Fruit fly (Drosophila melanogaster) whole organism, embryonic: Measurements from ENCODE around the gene Kdm3.
A peak's percentile ranks its signal among the peaks of the same experiment; 100 is the strongest.

Source experiments
- CG10462 ChIP-seq: fragments of 200-800 bp; sonication (Bioruptor generic); optimal IDR thresholded peaks from 2 replicates; lab custom pipeline; 2016; ENCODE audit warnings: missing biosample characterization, missing genetic modification characterization
- CG10654 ChIP-seq: fragments of 200-800 bp; sonication (Bioruptor generic); optimal IDR thresholded peaks from 2 replicates; lab custom pipeline; 2016; ENCODE audit warnings: missing biosample characterization, missing genetic modification characterization
- CG10979 ChIP-seq: fragments of 200-800 bp; sonication (Bioruptor generic); optimal IDR thresholded peaks from 2 replicates; lab custom pipeline; 2018; ENCODE audit warnings: missing biosample characterization, mild to moderate bottlenecking, missing genetic modification characterization, moderate library complexity
- CG11247 ChIP-seq: fragments of 200-800 bp; sonication (Bioruptor generic); IDR thresholded peaks from 2 replicates; pipeline ENCODE4 v1.3.6; 2022; ENCODE audit warnings: missing biosample characterization, missing genetic modification characterization
- CG12104 ChIP-seq: fragments of 200-800 bp; sonication (Bioruptor generic); optimal IDR thresholded peaks from 3 replicates; lab custom pipeline; 2016; ENCODE audit warnings: missing biosample characterization, missing genetic modification characterization
- CG12219 ChIP-seq: fragments of 200-800 bp; sonication (Bioruptor generic); optimal IDR thresholded peaks from 3 replicates; lab custom pipeline; 2018; ENCODE audit warnings: missing biosample characterization, mild to moderate bottlenecking, missing genetic modification characterization
- CG12299 ChIP-seq: fragments of 200-800 bp; sonication (Bioruptor generic); optimal IDR thresholded peaks from 2 replicates; lab custom pipeline; 2018; ENCODE audit warnings: missing biosample characterization, mild to moderate bottlenecking, missing genetic modification characterization
- CG12769 ChIP-seq: fragments of 200-800 bp; sonication (Bioruptor generic); optimal IDR thresholded peaks from 2 replicates; lab custom pipeline; 2019; ENCODE audit warnings: missing biosample characterization, mild to moderate bottlenecking, missing genetic modification characterization, moderate library complexity
- CG15269 ChIP-seq: fragments of 200-800 bp; sonication (Bioruptor generic); optimal IDR thresholded peaks from 2 replicates; lab custom pipeline; 2018; ENCODE audit warnings: missing biosample characterization, mild to moderate bottlenecking, missing genetic modification characterization, moderate library complexity
- CG17359 ChIP-seq: fragments of 200-800 bp; sonication (Bioruptor generic); optimal IDR thresholded peaks from 3 replicates; lab custom pipeline; 2018; ENCODE audit warnings: missing biosample characterization, mild to moderate bottlenecking, missing genetic modification characterization, moderate library complexity
- CG2199 ChIP-seq: fragments of 200-800 bp; sonication (Bioruptor generic); IDR thresholded peaks from 3 replicates; pipeline ENCODE4 v1.3.6; 2022; ENCODE audit warnings: missing biosample characterization, missing genetic modification characterization
- CG30020 ChIP-seq: fragments of 200-800 bp; optimal IDR thresholded peaks from 2 replicates; lab custom pipeline; 2019; ENCODE audit warnings: missing biosample characterization, mild to moderate bottlenecking, missing genetic modification characterization, moderate library complexity
- CG31388 ChIP-seq: fragments of 200-800 bp; sonication (Bioruptor generic); optimal IDR thresholded peaks from 2 replicates; lab custom pipeline; 2016; ENCODE audit warnings: missing biosample characterization, missing genetic modification characterization
- CG4424 ChIP-seq: fragments of 200-800 bp; sonication (Bioruptor generic); optimal IDR thresholded peaks from 3 replicates; lab custom pipeline; 2016; ENCODE audit warnings: missing biosample characterization, missing genetic modification characterization
- CG7839 ChIP-seq: fragments of 200-800 bp; sonication (Bioruptor generic); optimal IDR thresholded peaks from 3 replicates; lab custom pipeline; 2018; ENCODE audit warnings: missing biosample characterization, mild to moderate bottlenecking, missing genetic modification characterization, moderate library complexity
- CG8281 ChIP-seq: fragments of 200-800 bp; sonication (Bioruptor generic); optimal IDR thresholded peaks from 2 replicates; lab custom pipeline; 2018; ENCODE audit warnings: missing biosample characterization, mild to moderate bottlenecking, missing genetic modification characterization, moderate library complexity
- CG8388 ChIP-seq: fragments of 200-800 bp; sonication (Bioruptor generic); optimal IDR thresholded peaks from 2 replicates; lab custom pipeline; 2019; ENCODE audit warnings: missing biosample characterization, mild to moderate bottlenecking, missing genetic modification characterization, moderate library complexity
- D19B ChIP-seq: fragments of 200-800 bp; sonication (Bioruptor generic); optimal IDR thresholded peaks from 2 replicates; lab custom pipeline; 2017; ENCODE audit warnings: missing biosample characterization, mild to moderate bottlenecking, missing genetic modification characterization
- Dip3 ChIP-seq: fragments of 200-800 bp; sonication (Bioruptor generic); optimal IDR thresholded peaks from 3 replicates; lab custom pipeline; 2016; ENCODE audit warnings: missing biosample characterization, missing genetic modification characterization
- HmgD ChIP-seq: fragments of 200-800 bp; sonication (Bioruptor generic); optimal IDR thresholded peaks from 3 replicates; lab custom pipeline; 2016; ENCODE audit warnings: missing biosample characterization, missing genetic modification characterization
- Hr39 ChIP-seq: fragments of >200 bp; optimal IDR thresholded peaks from 2 replicates; lab custom pipeline; 2017
- Hr78 ChIP-seq, 2 experiments: fragments of 200-800 bp in 1 of 2; fragments of >200 bp in 1 of 2; sonication (Bioruptor generic) in 1 of 2; optimal IDR thresholded peaks; 2 replicates each; lab custom pipeline; 2017 to 2019; ENCODE audit warnings: missing biosample characterization in 2 of 2, missing genetic modification characterization in 2 of 2, mild to moderate bottlenecking in 1 of 2, moderate library complexity in 1 of 2
- Jarid2 ChIP-seq: fragments of 200-800 bp; sonication (Bioruptor generic); optimal IDR thresholded peaks from 3 replicates; lab custom pipeline; 2017; ENCODE audit warnings: mild to moderate bottlenecking, missing biosample characterization, missing genetic modification reagents, missing genetic modification characterization
- Med ChIP-seq: fragments of 200-800 bp; sonication (Bioruptor generic); peaks from one replicate; lab custom pipeline; 2016; ENCODE audit warnings: missing biosample characterization, missing genetic modification characterization, mild to moderate bottlenecking, inconsistent platforms, moderate library complexity
- Nf-YB ChIP-seq: fragments of 200-800 bp; sonication (Bioruptor generic); optimal IDR thresholded peaks from 3 replicates; lab custom pipeline; 2019; ENCODE audit warnings: missing biosample characterization, mild to moderate bottlenecking, missing genetic modification characterization, moderate library complexity
- Opbp ChIP-seq: fragments of 200-800 bp; sonication (Bioruptor generic); IDR thresholded peaks from 3 replicates; pipeline ENCODE4 v1.3.6; 2022; ENCODE audit warnings: missing biosample characterization, missing genetic modification characterization; ENCODE audit not compliant: partially characterized antibody
- Six4 ChIP-seq: fragments of 200-800 bp; sonication (Bioruptor generic); optimal IDR thresholded peaks from 2 replicates; lab custom pipeline; 2016; ENCODE audit warnings: missing biosample characterization, missing genetic modification characterization
- Sry-δ ChIP-seq: fragments of 200-800 bp; sonication (Bioruptor generic); optimal IDR thresholded peaks from 2 replicates; lab custom pipeline; 2016; ENCODE audit warnings: missing biosample characterization, missing genetic modification characterization
- TFAM ChIP-seq: fragments of 200-800 bp; sonication (Bioruptor generic); optimal IDR thresholded peaks from 2 replicates; lab custom pipeline; 2017; ENCODE audit warnings: missing biosample characterization, missing genetic modification characterization, inconsistent platforms
- Tbp ChIP-seq: fragments of >200 bp; optimal IDR thresholded peaks from 2 replicates; lab custom pipeline; 2018; ENCODE audit warnings: missing biosample characterization, missing genetic modification characterization
- Usf ChIP-seq: fragments of 200-800 bp; sonication (Bioruptor generic); optimal IDR thresholded peaks from 2 replicates; lab custom pipeline; 2017; ENCODE audit warnings: missing genotype, missing biosample characterization, missing genetic modification characterization
- ab ChIP-seq: fragments of 200-800 bp; sonication (Bioruptor generic); optimal IDR thresholded peaks from 2 replicates; lab custom pipeline; 2016; ENCODE audit warnings: missing biosample characterization, missing genetic modification characterization
- bbx ChIP-seq: fragments of 200-800 bp; sonication (Bioruptor generic); IDR thresholded peaks from 2 replicates; pipeline ENCODE4 v1.3.6; 2022; ENCODE audit warnings: missing biosample characterization, missing genetic modification characterization; ENCODE audit not compliant: partially characterized antibody
- chn ChIP-seq: fragments of 200-800 bp; sonication (Bioruptor generic); optimal IDR thresholded peaks from 2 replicates; lab custom pipeline; 2016; ENCODE audit warnings: missing biosample characterization, missing genetic modification characterization
- cwo ChIP-seq: fragments of 200-800 bp; sonication (Bioruptor generic); optimal IDR thresholded peaks from 3 replicates; lab custom pipeline; 2017; ENCODE audit warnings: missing biosample characterization, missing genetic modification characterization, mild to moderate bottlenecking, moderate library complexity, missing genetic modification reagents
- dan ChIP-seq: fragments of 200-800 bp; sonication (Bioruptor generic); IDR thresholded peaks from 2 replicates; pipeline ENCODE4 v1.3.6; 2022; ENCODE audit warnings: missing biosample characterization, missing genetic modification characterization
- dati ChIP-seq: fragments of 200-800 bp; sonication (Bioruptor generic); IDR thresholded peaks from 2 replicates; pipeline ENCODE4 v1.3.6; 2022; ENCODE audit warnings: missing biosample characterization, missing genetic modification characterization
- disco-r ChIP-seq: fragments of 200-800 bp; sonication (Bioruptor generic); optimal IDR thresholded peaks from 2 replicates; lab custom pipeline; 2016; ENCODE audit warnings: missing biosample characterization, missing genetic modification characterization
- eyg ChIP-seq: fragments of 200-800 bp; sonication (Bioruptor generic); optimal IDR thresholded peaks from 3 replicates; lab custom pipeline; 2016; ENCODE audit warnings: missing biosample characterization, missing genetic modification characterization
- gcm2 ChIP-seq: fragments of 200-800 bp; sonication (Bioruptor generic); optimal IDR thresholded peaks from 2 replicates; lab custom pipeline; 2016; ENCODE audit warnings: missing biosample characterization, missing genetic modification characterization
- gsb-n ChIP-seq: fragments of 200-800 bp; sonication (Bioruptor generic); optimal IDR thresholded peaks from 3 replicates; lab custom pipeline; 2018; ENCODE audit warnings: missing biosample characterization, mild to moderate bottlenecking, missing genetic modification characterization
- hbn ChIP-seq: fragments of 200-800 bp; sonication (Bioruptor generic); IDR thresholded peaks from 2 replicates; pipeline ENCODE4 v1.3.6; 2022; ENCODE audit warnings: missing biosample characterization, missing genetic modification characterization; ENCODE audit not compliant: partially characterized antibody
- kni ChIP-seq: fragments of 200-800 bp; sonication (Bioruptor generic); optimal IDR thresholded peaks from 3 replicates; lab custom pipeline; 2017; ENCODE audit warnings: mild to moderate bottlenecking, missing biosample characterization, missing genetic modification reagents, missing genetic modification characterization
- lov ChIP-seq, 2 experiments: fragments of 200-800 bp in 1 of 2; fragments of >200 bp in 1 of 2; sonication (Bioruptor generic) in 1 of 2; IDR thresholded peaks in 1 of 2; optimal IDR thresholded peaks in 1 of 2; 2 replicates in 1 of 2; 3 replicates in 1 of 2; pipeline versions ENCODE4 v1.3.6 to Lab custom; 2017 to 2022; ENCODE audit warnings: missing biosample characterization in 1 of 2, missing genetic modification characterization in 1 of 2
- luna ChIP-seq: fragments of 200-800 bp; sonication (Bioruptor generic); optimal IDR thresholded peaks from 2 replicates; lab custom pipeline; 2016; ENCODE audit warnings: missing biosample characterization, missing genetic modification characterization
- mam ChIP-seq: fragments of 200-800 bp; sonication (Bioruptor generic); optimal IDR thresholded peaks from 3 replicates; lab custom pipeline; 2016; ENCODE audit warnings: missing biosample characterization, missing genetic modification characterization
- repo ChIP-seq: fragments of 200-800 bp; sonication (Bioruptor generic); optimal IDR thresholded peaks from 2 replicates; lab custom pipeline; 2016; ENCODE audit warnings: missing biosample characterization, missing genetic modification characterization
- run ChIP-seq: fragments of 200-800 bp; sonication (Bioruptor generic); optimal IDR thresholded peaks from 3 replicates; lab custom pipeline; 2018; ENCODE audit warnings: missing biosample characterization, mild to moderate bottlenecking, missing genetic modification characterization
- tio ChIP-seq: fragments of 200-800 bp; sonication (Bioruptor generic); optimal IDR thresholded peaks from 2 replicates; lab custom pipeline; 2017; ENCODE audit warnings: missing biosample characterization, missing genetic modification characterization, inconsistent platforms
- trh ChIP-seq: fragments of 200-800 bp; sonication (Bioruptor generic); optimal IDR thresholded peaks from 2 replicates; lab custom pipeline; 2016; ENCODE audit warnings: missing biosample characterization, missing genetic modification characterization
- usp ChIP-seq: fragments of >200 bp; optimal IDR thresholded peaks from 2 replicates; lab custom pipeline; 2017; ENCODE audit warnings: missing biosample characterization, missing genetic modification characterization

The Kdm3 gene

dm6 chr3R:9516400-9516852 is 619 bp downstream of the Kdm3 start (continued):
- TF ChIP-seq dati (GFP tag; lab: Robert Waterston, UW) (no peak), Nf-YB (no peak), CG17359 (tag; lab: Kevin White, UChicago) (no peak), usp (GFP tag; lab: Kevin White, UChicago) (no peak), CG8388 (GFP tag; lab: Kevin White, UChicago) (peak; percentile 15), tio (GFP tag; lab: Kevin White, UChicago) (no peak), Tbp (GFP tag; lab: Kevin White, UChicago) (no peak), CG2199 (no peak), Med (GFP tag; lab: Kevin White, UChicago) (no peak), TFAM (GFP tag; lab: Kevin White, UChicago) (no peak), Usf (no peak), disco-r (GFP tag; lab: Kevin White, UChicago) (no peak), CG10462 (GFP tag; lab: Kevin White, UChicago) (peak; percentile 52), Six4 (GFP tag; lab: Kevin White, UChicago) (no peak), Hr78 (GFP tag; optimal IDR thresholded peaks at IDR 0.05; lab: Kevin White, UChicago) (peak in 1 of 2 experiments; percentile 67), kni (GFP tag; lab: Kevin White, UChicago) (peak; percentile 56), Jarid2 (GFP tag; lab: Kevin White, UChicago) (no peak), cwo (GFP tag; lab: Kevin White, UChicago) (no peak), CG8281 (tag; lab: Kevin White, UChicago) (peak; percentile 1), gcm2 (no peak), eyg (GFP tag; lab: Kevin White, UChicago) (no peak), CG10979 (no peak), hbn (GFP tag; lab: Robert Waterston, UW) (no peak), HmgD (GFP tag; lab: Kevin White, UChicago) (no peak), CG11247 (GFP tag; lab: Robert Waterston, UW) (no peak), D19B (no peak), dan (GFP tag; lab: Robert Waterston, UW) (no peak), CG4424 (GFP tag; lab: Kevin White, UChicago) (peak; percentile 98), mam (GFP tag; lab: Kevin White, UChicago) (no peak), CG12219 (GFP tag; lab: Kevin White, UChicago) (peak; percentile 34), CG30020 (tag; lab: Kevin White, UChicago) (no peak), ab (GFP tag; lab: Kevin White, UChicago) (no peak), CG12299 (tag; lab: Kevin White, UChicago) (no peak), CG12769 (no peak), CG12104 (no peak), gsb-n (no peak), chn (GFP tag; lab: Kevin White, UChicago) (no peak), luna (GFP tag; lab: Kevin White, UChicago) (no peak), lov (optimal IDR thresholded peaks at IDR 0.05; lab: Kevin White, UChicago) (no peak), lov (GFP tag; IDR thresholded peaks at IDR 0.05; lab: Robert Waterston, UW) (no peak), CG15269 (tag; lab: Kevin White, UChicago) (no peak), Hr39 (lab: Kevin White, UChicago) (no peak), CG10654 (no peak), Sry-δ (no peak), Opbp (no peak), Dip3 (GFP tag; lab: Kevin White, UChicago) (no peak), run (tag; lab: Kevin White, UChicago) (no peak), trh (GFP tag; lab: Kevin White, UChicago) (no peak), CG31388 (GFP tag; lab: Kevin White, UChicago) (no peak), CG7839 (tag; lab: Kevin White, UChicago) (no peak), repo (GFP tag; lab: Kevin White, UChicago) (no peak), bbx (no peak)
